Worm (Caenorhabditis elegans): ENCODE results near the gene cpr-4.
"Not testable (repeated sequence)": the region's sequence is repeated elsewhere in the genome, so short reads cannot be mapped to it uniquely, and the experiment has no call there.

cpr-4 gene

ce11 chrV:6614152-6614734 is at the start of gene cpr-4:
TSS of gene cpr-4 (plus strand) at chrV:6614674.
- TF ChIP-seq unc-62 (GFP tag; optimal IDR thresholded peaks at IDR 0.05), result no peak

- TF ChIP-seq unc-62 (GFP tag; optimal IDR thresholded peaks at IDR 0.05), result no peak
These were observed 48.6 kb upstream of the cpr-4 start, which contains the start of gene K04A8.1 for ce11 chrV:6565851-6566386. TSS of gene K04A8.1 (plus strand) at chrV:6566336.

- no peak for TF ChIP-seq unc-62 (GFP tag; optimal IDR thresholded peaks at IDR 0.05)
These were observed 38.9 kb upstream of the cpr-4 start, which contains the start of gene fut-2 for ce11 chrV:6575406-6576130. TSS of gene fut-2 (minus strand) at chrV:6575890.

ce11 chrV:6576567-6576966 is 37.9 kb upstream of the cpr-4 start, which contains the start of gene EGAP9.4:
TSS of gene EGAP9.4 (plus strand) at chrV:6576867.
- no peak for TF ChIP-seq unc-62 (GFP tag; optimal IDR thresholded peaks at IDR 0.05)

ce11 chrV:6579992-6580391 is 34.5 kb upstream of the cpr-4 start, which contains the start of gene EGAP9.3:
TSS of gene EGAP9.3 (minus strand) at chrV:6580122.
- TF ChIP-seq unc-62 (GFP tag; optimal IDR thresholded peaks at IDR 0.05), result no peak

- TF ChIP-seq unc-62 (GFP tag; optimal IDR thresholded peaks at IDR 0.05), result not testable (repeated sequence)
These were observed 32.7 kb upstream of the cpr-4 start, which contains the start of gene ZK1055.4 for ce11 chrV:6581762-6582161. TSS of gene ZK1055.4 (plus strand) at chrV:6582062.

- TF ChIP-seq unc-62 (GFP tag; optimal IDR thresholded peaks at IDR 0.05), result no peak
These were observed 24.2 kb upstream of the cpr-4 start, which contains the start of gene ZK1055.2 for ce11 chrV:6590283-6590682. TSS of gene ZK1055.2 (plus strand) at chrV:6590583.

ce11 chrV:6593700-6594244 is 20.7 kb upstream of the cpr-4 start, which contains the start of gene hcp-1:
TSS of gene hcp-1 (plus strand) at chrV:6594194.
- TF ChIP-seq unc-62 (GFP tag; optimal IDR thresholded peaks at IDR 0.05), result no peak

ce11 chrV:6602556-6603062 is 11.9 kb upstream of the cpr-4 start, which contains the start of gene ZK1055.6:
TSS of gene ZK1055.6 (minus strand) at chrV:6602606.
- TF ChIP-seq unc-62 (GFP tag; optimal IDR thresholded peaks at IDR 0.05), result no peak

ce11 chrV:6605275-6605674 is 9.2 kb upstream of the cpr-4 start, which contains the start of gene ZK1055.7:
TSS of gene ZK1055.7 (minus strand) at chrV:6605375.
- no peak for TF ChIP-seq unc-62 (GFP tag; optimal IDR thresholded peaks at IDR 0.05)

ce11 chrV:6606197-6606596 is 8.3 kb upstream of the cpr-4 start:
- TF ChIP-seq unc-62 (GFP tag; optimal IDR thresholded peaks at IDR 0.05), result no peak

ce11 chrV:6611058-6611457 is 3.4 kb upstream of the cpr-4 start, which contains the start of gene gon-14:
TSS of gene gon-14 (minus strand) at chrV:6611158.
- TF ChIP-seq unc-62 (GFP tag; optimal IDR thresholded peaks at IDR 0.05), result no peak

- TF ChIP-seq unc-62 (GFP tag; optimal IDR thresholded peaks at IDR 0.05), result no peak
These were observed 3.0 kb upstream of the cpr-4 start for ce11 chrV:6611504-6611903.

- TF ChIP-seq unc-62 (GFP tag; optimal IDR thresholded peaks at IDR 0.05), result no peak
These were observed 494 bp downstream of the cpr-4 start for ce11 chrV:6614968-6615367.

ce11 chrV:6616294-6616693 is 1.8 kb downstream of the cpr-4 start:
- TF ChIP-seq unc-62 (GFP tag; optimal IDR thresholded peaks at IDR 0.05), result no peak

ce11 chrV:6620809-6621208 is 6.3 kb downstream of the cpr-4 start:
- no peak for TF ChIP-seq unc-62 (GFP tag; optimal IDR thresholded peaks at IDR 0.05)

Measured in whole organism, dauer.